Fruit fly (Drosophila melanogaster): ENCODE measurements around the gene Ddrgk1.

Ddrgk1 gene

dm6 chr3R:21189520-21190180, 25.2 kb upstream of the Ddrgk1 start:
- TF ChIP-seq CG8478 (optimal IDR thresholded peaks at IDR 0.05) (no peak), CTCF (optimal IDR thresholded peaks at IDR 0.05) (no peak)

dm6 chr3R:21190797-21191401, 24.0 kb upstream of the Ddrgk1 start:
- TF ChIP-seq CG8478 (optimal IDR thresholded peaks at IDR 0.05): no peak
- no peak for TF ChIP-seq CTCF (optimal IDR thresholded peaks at IDR 0.05)

dm6 chr3R:21192267-21192666, 22.6 kb upstream of the Ddrgk1 start:
- no peak for TF ChIP-seq CTCF (optimal IDR thresholded peaks at IDR 0.05)
- no peak for TF ChIP-seq CG8478 (optimal IDR thresholded peaks at IDR 0.05)

dm6 chr3R:21193742-21194141, 21.1 kb upstream of the Ddrgk1 start:
- TF ChIP-seq CTCF (optimal IDR thresholded peaks at IDR 0.05): no peak
- no peak for TF ChIP-seq CG8478 (optimal IDR thresholded peaks at IDR 0.05)

dm6 chr3R:21195210-21195967, 19.5 kb upstream of the Ddrgk1 start:
- no peak for TF ChIP-seq CTCF (optimal IDR thresholded peaks at IDR 0.05)
- no peak for TF ChIP-seq CG8478 (optimal IDR thresholded peaks at IDR 0.05)

dm6 chr3R:21197566-21197965, 17.3 kb upstream of the Ddrgk1 start:
- TF ChIP-seq CG8478 (optimal IDR thresholded peaks at IDR 0.05): no peak
- no peak for TF ChIP-seq CTCF (optimal IDR thresholded peaks at IDR 0.05)

- TF ChIP-seq CG8478 (optimal IDR thresholded peaks at IDR 0.05) (no peak), CTCF (optimal IDR thresholded peaks at IDR 0.05) (no peak)
Measured at dm6 chr3R:21198073-21198472, 16.8 kb upstream of the Ddrgk1 start.

dm6 chr3R:21199085-21199899, 15.6 kb upstream of the Ddrgk1 start:
- TF ChIP-seq CTCF (optimal IDR thresholded peaks at IDR 0.05) (no peak), CG8478 (optimal IDR thresholded peaks at IDR 0.05) (no peak)

dm6 chr3R:21199953-21200368, 14.9 kb upstream of the Ddrgk1 start:
- TF ChIP-seq CG8478 (optimal IDR thresholded peaks at IDR 0.05) (no peak), CTCF (optimal IDR thresholded peaks at IDR 0.05) (no peak)

dm6 chr3R:21201627-21202026, 13.3 kb upstream of the Ddrgk1 start:
- TF ChIP-seq CG8478 (optimal IDR thresholded peaks at IDR 0.05): no peak
- TF ChIP-seq CTCF (optimal IDR thresholded peaks at IDR 0.05): no peak

- TF ChIP-seq CG8478 (optimal IDR thresholded peaks at IDR 0.05) (no peak), CTCF (optimal IDR thresholded peaks at IDR 0.05) (peak in 1 of 2 experiments; percentile 33)
Measured at dm6 chr3R:21203135-21203534, 11.7 kb upstream of the Ddrgk1 start.

- TF ChIP-seq CTCF (optimal IDR thresholded peaks at IDR 0.05) (no peak), CG8478 (optimal IDR thresholded peaks at IDR 0.05) (no peak)
Measured at dm6 chr3R:21203660-21204499, 11.0 kb upstream of the Ddrgk1 start.

dm6 chr3R:21204500-21205167, 10.2 kb upstream of the Ddrgk1 start:
- TF ChIP-seq CTCF (optimal IDR thresholded peaks at IDR 0.05) (no peak), CG8478 (optimal IDR thresholded peaks at IDR 0.05) (no peak)
